Worm (Caenorhabditis elegans) whole organism, L3 larva: ENCODE results near the gene M01F1.8.
A peak's percentile ranks its signal among the peaks of the same experiment; 100 is the strongest.

Source experiments
- R02D3.7 ChIP-seq: fragments of 150-350 bp; optimal IDR thresholded peaks from 2 replicates; lab custom pipeline; 2014; ENCODE audit warnings: missing biosample characterization, missing genetic modification characterization
- aly-2 ChIP-seq: fragments of 150-350 bp; optimal IDR thresholded peaks from 2 replicates; lab custom pipeline; 2014; ENCODE audit warnings: missing biosample characterization, missing genetic modification characterization
- ama-1 ChIP-seq: fragments of 150-350 bp; optimal IDR thresholded peaks from 2 replicates; lab custom pipeline; 2018
- ceh-16 ChIP-seq: sonication (generic microtip); optimal IDR thresholded peaks from 2 replicates; lab custom pipeline; 2017; ENCODE audit warnings: missing biosample characterization, missing genetic modification characterization
- ceh-28 ChIP-seq: fragments of 150-350 bp; optimal IDR thresholded peaks from 2 replicates; lab custom pipeline; 2014; ENCODE audit warnings: missing biosample characterization, missing genetic modification reagents, missing genetic modification characterization
- ceh-82 ChIP-seq: fragments of 150-350 bp; optimal IDR thresholded peaks from 2 replicates; lab custom pipeline; 2014; ENCODE audit warnings: missing biosample characterization, missing genetic modification characterization
- ceh-9 ChIP-seq: sonication (generic microtip); optimal IDR thresholded peaks from 2 replicates; lab custom pipeline; 2018; ENCODE audit warnings: missing biosample characterization, missing genetic modification characterization
- daf-12 ChIP-seq: fragments of 150-350 bp; optimal IDR thresholded peaks from 2 replicates; lab custom pipeline; 2014; ENCODE audit warnings: missing biosample characterization, missing genetic modification reagents, missing genetic modification characterization
- egl-27 ChIP-seq: sonication (generic microtip); optimal IDR thresholded peaks from 4 replicates; lab custom pipeline; 2017; ENCODE audit warnings: missing biosample characterization, missing genetic modification reagents, missing genetic modification characterization
- egl-5 ChIP-seq: fragments of 150-350 bp; optimal IDR thresholded peaks from 2 replicates; lab custom pipeline; 2017; ENCODE audit warnings: missing biosample characterization, missing genetic modification reagents, missing genetic modification characterization, inconsistent platforms
- elt-1 ChIP-seq: fragments of 150-350 bp; optimal IDR thresholded peaks from 2 replicates; lab custom pipeline; 2014; ENCODE audit warnings: missing biosample characterization, missing genetic modification characterization
- elt-3 ChIP-seq, 3 experiments: fragments of 150-350 bp in 1 of 3; sonication (generic microtip) in 2 of 3; optimal IDR thresholded peaks; 2 replicates in 2 of 3; 4 replicates in 1 of 3; lab custom pipeline; 2014 to 2017; ENCODE audit warnings: missing biosample characterization in 3 of 3, missing genetic modification characterization in 3 of 3
- fkh-10 ChIP-seq: sonication (generic microtip); optimal IDR thresholded peaks from 2 replicates; lab custom pipeline; 2017; ENCODE audit warnings: missing biosample characterization, missing genetic modification reagents, missing genetic modification characterization
- fkh-2 ChIP-seq: fragments of 150-350 bp; optimal IDR thresholded peaks from 2 replicates; lab custom pipeline; 2014; ENCODE audit warnings: missing biosample characterization, missing genetic modification reagents, missing genetic modification characterization
- fos-1 ChIP-seq: fragments of 150-350 bp; optimal IDR thresholded peaks from 2 replicates; lab custom pipeline; 2014; ENCODE audit warnings: missing biosample characterization, missing genetic modification characterization
- hmg-11 ChIP-seq: sonication (generic microtip); optimal IDR thresholded peaks from 2 replicates; lab custom pipeline; 2016; ENCODE audit warnings: missing genetic modification characterization, missing compliant biosample characterization
- lin-15B ChIP-seq: fragments of 150-350 bp; optimal IDR thresholded peaks from 2 replicates; lab custom pipeline; 2014; ENCODE audit warnings: missing biosample characterization, missing genetic modification characterization
- lin-39 ChIP-seq: fragments of 150-350 bp; optimal IDR thresholded peaks from 2 replicates; lab custom pipeline; 2018; ENCODE audit warnings: missing biosample characterization, missing genetic modification reagents, missing genetic modification characterization
- lsy-12 ChIP-seq: sonication (generic microtip); optimal IDR thresholded peaks from 2 replicates; lab custom pipeline; 2016; ENCODE audit warnings: mild to moderate bottlenecking, missing genetic modification characterization, missing compliant biosample characterization
- mdl-1 ChIP-seq: fragments of 150-350 bp; optimal IDR thresholded peaks from 2 replicates; lab custom pipeline; 2014; ENCODE audit warnings: missing biosample characterization, missing genetic modification characterization
- mml-1 ChIP-seq: fragments of 150-350 bp; sonication (generic microtip); optimal IDR thresholded peaks from 3 replicates; lab custom pipeline; 2014; ENCODE audit warnings: missing biosample characterization, missing genetic modification characterization
- nfya-1 ChIP-seq: sonication (generic microtip); optimal IDR thresholded peaks from 2 replicates; lab custom pipeline; 2017; ENCODE audit warnings: missing genetic modification characterization, mild to moderate bottlenecking, missing compliant biosample characterization, antibody characterized with exemption, moderate library complexity; ENCODE audit not compliant: insufficient read depth
- nhr-11 ChIP-seq: fragments of 150-350 bp; optimal IDR thresholded peaks from 2 replicates; lab custom pipeline; 2014; ENCODE audit warnings: missing biosample characterization, missing genetic modification characterization
- nhr-12 ChIP-seq: fragments of 150-350 bp; optimal IDR thresholded peaks from 2 replicates; lab custom pipeline; 2014; ENCODE audit warnings: missing biosample characterization, missing genetic modification characterization
- nhr-237 ChIP-seq: fragments of 150-350 bp; optimal IDR thresholded peaks from 2 replicates; lab custom pipeline; 2014; ENCODE audit warnings: missing biosample characterization, missing genetic modification characterization
- nhr-25 ChIP-seq: sonication (generic microtip); optimal IDR thresholded peaks from 2 replicates; lab custom pipeline; 2017; ENCODE audit warnings: missing biosample characterization, missing genetic modification characterization
- nhr-43 ChIP-seq: sonication (generic microtip); optimal IDR thresholded peaks from 2 replicates; lab custom pipeline; 2016; ENCODE audit warnings: mild to moderate bottlenecking, missing genetic modification characterization, missing compliant biosample characterization; ENCODE audit not compliant: poor library complexity, severe bottlenecking
- nhr-76 ChIP-seq: fragments of 150-350 bp; sonication (generic microtip); optimal IDR thresholded peaks from 5 replicates; lab custom pipeline; 2014; ENCODE audit warnings: missing biosample characterization, missing genetic modification characterization
- nhr-77 ChIP-seq: fragments of 150-350 bp; optimal IDR thresholded peaks from 2 replicates; lab custom pipeline; 2014; ENCODE audit warnings: missing biosample characterization, missing genetic modification characterization
- pha-4 ChIP-seq: fragments of 150-350 bp; optimal IDR thresholded peaks from 2 replicates; lab custom pipeline; 2014; ENCODE audit warnings: missing biosample characterization, missing genetic modification reagents, missing genetic modification characterization
- skn-1 ChIP-seq: fragments of 150-350 bp; optimal IDR thresholded peaks from 2 replicates; lab custom pipeline; 2014; ENCODE audit warnings: missing biosample characterization, missing genetic modification characterization
- snpc-4 ChIP-seq: fragments of 150-350 bp; optimal IDR thresholded peaks from 2 replicates; lab custom pipeline; 2014; ENCODE audit warnings: missing biosample characterization, missing genetic modification characterization
- unc-39 ChIP-seq: sonication (generic microtip); optimal IDR thresholded peaks from 4 replicates; lab custom pipeline; 2017; ENCODE audit warnings: missing biosample characterization, missing genetic modification characterization
- zag-1 ChIP-seq: fragments of 150-350 bp; optimal IDR thresholded peaks from 2 replicates; lab custom pipeline; 2014; ENCODE audit warnings: missing biosample characterization, missing genetic modification characterization
- ztf-11 ChIP-seq: fragments of 150-350 bp; optimal IDR thresholded peaks from 2 replicates; lab custom pipeline; 2014; ENCODE audit warnings: missing biosample characterization, missing genetic modification characterization
- ztf-4 ChIP-seq: fragments of 150-350 bp; optimal IDR thresholded peaks from 2 replicates; lab custom pipeline; 2014; ENCODE audit warnings: missing biosample characterization, missing genetic modification characterization

The M01F1.8 gene

DNA sequence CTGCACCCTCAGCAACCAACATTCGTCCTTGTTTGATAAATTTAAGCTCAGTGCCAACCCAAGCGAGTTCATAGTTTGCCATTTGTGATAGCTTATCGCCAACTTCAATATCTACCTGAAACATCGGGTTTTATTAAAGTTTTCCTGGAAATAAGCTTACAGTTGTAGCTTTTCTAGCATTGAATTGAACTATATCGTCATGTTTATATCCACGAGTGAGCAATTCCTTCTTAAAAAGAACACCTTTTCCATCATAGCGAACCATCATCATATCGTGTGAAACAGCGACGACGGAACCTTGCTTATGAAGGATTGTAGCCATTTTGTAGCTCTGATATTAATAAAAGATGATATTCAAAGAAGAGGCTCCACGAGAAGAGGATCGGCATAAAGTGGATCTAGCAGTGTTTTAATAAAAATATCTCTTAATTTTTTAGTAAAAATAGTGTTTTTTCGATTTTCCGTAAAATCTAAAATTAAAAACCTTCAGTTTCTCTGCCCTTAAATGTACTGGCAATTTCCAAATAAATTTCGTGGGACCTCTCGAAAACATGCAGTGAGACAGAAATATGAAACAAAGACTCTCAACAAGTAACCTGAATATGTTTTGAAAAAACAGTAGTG is at the start of gene M01F1.8:
M01F1.8 (minus strand) TSS at position 335 of the 624 bp plus-strand sequence.
- no peak for TF ChIP-seq zag-1
- TF ChIP-seq ceh-28 = no peak
- no peak for TF ChIP-seq fkh-10
- no peak for TF ChIP-seq nhr-76 (tag; lab: Kevin White, UChicago)
- no peak for TF ChIP-seq pha-4
- no peak for TF ChIP-seq daf-12 (tag; lab: Kevin White, UChicago)
- no peak for TF ChIP-seq unc-39 (tag; lab: Kevin White, UChicago)
- peak; percentile 18 for TF ChIP-seq nhr-77 (tag; lab: Kevin White, UChicago)

DNA sequence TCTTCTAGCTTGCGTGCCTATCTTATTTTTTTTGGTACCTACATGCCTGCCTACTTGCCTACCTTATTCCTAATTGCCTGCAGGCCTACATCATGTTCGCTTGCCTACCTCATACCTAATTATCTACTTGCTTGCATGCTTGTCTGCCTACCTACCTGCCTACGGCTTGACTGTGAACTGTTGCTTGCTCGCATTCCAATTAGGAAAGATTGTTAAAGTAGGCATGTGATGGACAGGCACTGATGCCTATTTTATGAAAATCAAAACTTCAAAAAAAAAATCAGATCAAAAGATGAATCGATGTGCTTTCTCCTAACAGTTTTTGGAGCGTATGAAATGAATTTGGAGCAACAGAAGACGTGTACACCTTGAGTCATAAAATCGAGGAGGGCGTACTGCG is 48.0 kb upstream of the M01F1.8 start:
- TF ChIP-seq skn-1 (tag; lab: Kevin White, UChicago) (no peak), nhr-76 (tag; lab: Kevin White, UChicago) (no peak), snpc-4 (no peak), R02D3.7 (no peak), egl-5 (tag; lab: Kevin White, UChicago) (no peak), fos-1 (no peak), nhr-77 (tag; lab: Kevin White, UChicago) (no peak), nhr-25 (tag; lab: Kevin White, UChicago) (no peak), daf-12 (tag; lab: Kevin White, UChicago) (no peak), elt-3 (tag; optimal IDR thresholded peaks at IDR 0.05; lab: Kevin White, UChicago) (no peak), unc-39 (tag; lab: Kevin White, UChicago) (no peak), nfya-1 (no peak), zag-1 (no peak), nhr-11 (no peak), lsy-12 (tag; lab: Kevin White, UChicago) (no peak), ama-1 (lab: Kevin White, UChicago) (no peak)

DNA sequence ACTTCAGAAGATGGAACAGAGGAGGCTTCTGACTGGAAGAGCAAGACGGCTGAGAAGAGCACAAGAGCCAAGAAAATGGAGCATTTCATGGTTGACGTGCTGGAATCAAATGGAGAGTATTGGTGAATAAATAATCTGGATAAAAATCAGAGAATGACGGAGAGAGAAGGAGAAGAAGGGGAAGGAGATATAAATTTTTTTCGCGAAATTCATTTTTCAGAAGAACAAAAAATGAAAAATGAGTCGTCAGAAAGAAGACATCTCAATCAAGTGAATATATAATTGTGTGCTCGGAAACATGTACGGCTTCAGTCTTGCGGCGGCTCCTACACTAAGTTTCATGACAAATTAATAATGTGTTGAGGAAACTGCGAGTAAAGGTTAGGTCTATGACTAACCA is 47.4 kb upstream of the M01F1.8 start, which contains the start of gene C54C6.5:
C54C6.5 (minus strand) TSS at position 101 of the 400 bp plus-strand sequence.
- TF ChIP-seq nhr-237 (tag; lab: Kevin White, UChicago) (no peak), fos-1 (no peak), ztf-11 (tag; lab: Kevin White, UChicago) (no peak), mml-1 (tag; lab: Kevin White, UChicago) (no peak), egl-27 (tag; lab: Kevin White, UChicago) (no peak), nhr-12 (tag; lab: Kevin White, UChicago) (no peak), elt-3 (tag; optimal IDR thresholded peaks at IDR 0.05; lab: Kevin White, UChicago) (no peak), daf-12 (tag; lab: Kevin White, UChicago) (no peak), ceh-16 (no peak), fkh-10 (no peak), ceh-9 (tag; lab: Kevin White, UChicago) (no peak), ceh-82 (tag; lab: Kevin White, UChicago) (no peak), aly-2 (tag; lab: Kevin White, UChicago) (no peak), nhr-43 (no peak), elt-1 (no peak), hmg-11 (no peak)

DNA sequence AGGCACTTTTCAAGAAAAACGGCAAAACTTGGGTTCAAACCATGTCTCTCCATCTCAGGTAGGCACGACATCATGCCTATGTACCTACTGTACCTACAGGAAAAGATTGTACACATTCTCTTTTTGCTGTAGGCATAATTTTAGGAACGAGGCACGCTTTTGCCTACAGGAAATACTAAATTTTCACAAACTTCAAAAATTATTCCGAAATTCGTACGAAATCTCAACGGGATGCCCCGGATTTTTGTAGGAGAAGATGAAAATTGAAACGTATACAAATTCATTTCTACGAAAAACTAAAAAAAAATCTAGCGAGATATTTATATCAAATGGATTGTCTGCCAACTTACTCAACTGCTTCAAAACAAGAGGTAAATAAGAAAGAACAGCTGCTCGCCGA is 45.7 kb upstream of the M01F1.8 start, which contains the start of gene C54C6.11:
C54C6.11 (plus strand) TSS at position 301 of the 400 bp plus-strand sequence.
- TF ChIP-seq nhr-76 (tag; lab: Kevin White, UChicago) (no peak), ama-1 (lab: Kevin White, UChicago) (no peak), egl-27 (tag; lab: Kevin White, UChicago) (no peak), lin-15B (tag; lab: Kevin White, UChicago) (no peak), lin-39 (tag; lab: Kevin White, UChicago) (no peak), fos-1 (no peak), egl-5 (tag; lab: Kevin White, UChicago) (no peak), unc-39 (tag; lab: Kevin White, UChicago) (no peak), nhr-25 (tag; lab: Kevin White, UChicago) (no peak), ztf-4 (tag; lab: Kevin White, UChicago) (no peak), fkh-2 (no peak), mdl-1 (tag; lab: Kevin White, UChicago) (no peak), pha-4 (no peak), ceh-9 (tag; lab: Kevin White, UChicago) (no peak)
- TF ChIP-seq, all 47 proteins: peak for 0
